Fruit fly (Drosophila melanogaster) whole organism, embryonic: ENCODE data around the gene Pde6.
A peak's percentile ranks its signal among the peaks of the same experiment; 100 is the strongest.

Source experiments
- Atf6 ChIP-seq: fragments of 200-800 bp; sonication (Bioruptor generic); IDR thresholded peaks from 2 replicates; pipeline ENCODE4 v1.3.6; 2022; ENCODE audit warnings: missing biosample characterization, missing genetic modification characterization
- CG10959 ChIP-seq: fragments of 200-800 bp; sonication (Bioruptor generic); IDR thresholded peaks from 2 replicates; pipeline ENCODE4 v1.3.6; 2022; ENCODE audit warnings: missing biosample characterization, missing genetic modification characterization
- CG10979 ChIP-seq: fragments of 200-800 bp; sonication (Bioruptor generic); optimal IDR thresholded peaks from 2 replicates; lab custom pipeline; 2018; ENCODE audit warnings: missing biosample characterization, mild to moderate bottlenecking, missing genetic modification characterization, moderate library complexity
- CG11085 ChIP-seq: fragments of 200-800 bp; sonication (Bioruptor generic); IDR thresholded peaks from 2 replicates; pipeline ENCODE4 v1.3.6; 2022; ENCODE audit warnings: missing biosample characterization, missing genetic modification characterization
- CG12071 ChIP-seq: fragments of 200-800 bp; sonication (Bioruptor generic); optimal IDR thresholded peaks from 3 replicates; lab custom pipeline; 2018; ENCODE audit warnings: missing biosample characterization, mild to moderate bottlenecking, missing genetic modification characterization
- CG13424 ChIP-seq: fragments of 200-800 bp; sonication (Bioruptor generic); optimal IDR thresholded peaks from 2 replicates; lab custom pipeline; 2019; ENCODE audit warnings: missing biosample characterization, mild to moderate bottlenecking, missing genetic modification characterization, moderate library complexity
- CG15696 ChIP-seq: fragments of 200-800 bp; sonication (Bioruptor generic); optimal IDR thresholded peaks from 2 replicates; lab custom pipeline; 2019; ENCODE audit warnings: missing biosample characterization, mild to moderate bottlenecking, missing genetic modification characterization, moderate library complexity
- CG1602 ChIP-seq: fragments of 200-800 bp; sonication (Bioruptor generic); optimal IDR thresholded peaks from 3 replicates; lab custom pipeline; 2016; ENCODE audit warnings: missing biosample characterization, missing genetic modification characterization
- CG16779 ChIP-seq: fragments of 200-800 bp; sonication (Bioruptor generic); IDR thresholded peaks from 2 replicates; pipeline ENCODE4 v1.3.6; 2022; ENCODE audit warnings: missing biosample characterization, missing genetic modification characterization
- CG18262 ChIP-seq: fragments of 200-800 bp; optimal IDR thresholded peaks from 3 replicates; lab custom pipeline; 2019; ENCODE audit warnings: missing biosample characterization, mild to moderate bottlenecking, missing genetic modification characterization, moderate library complexity
- CG2120 ChIP-seq: fragments of 200-800 bp; sonication (Bioruptor generic); optimal IDR thresholded peaks from 3 replicates; lab custom pipeline; 2016; ENCODE audit warnings: missing biosample characterization, missing genetic modification characterization
- CG2678 ChIP-seq: fragments of 200-800 bp; sonication (Bioruptor generic); optimal IDR thresholded peaks from 3 replicates; lab custom pipeline; 2019; ENCODE audit warnings: missing biosample characterization, mild to moderate bottlenecking, missing genetic modification characterization, moderate library complexity
- CG34224 ChIP-seq: fragments of 200-800 bp; sonication (Bioruptor generic); IDR thresholded peaks from 3 replicates; pipeline ENCODE4 v1.3.6; 2022; ENCODE audit warnings: missing biosample characterization, missing genetic modification characterization; ENCODE audit not compliant: partially characterized antibody
- CG3838 ChIP-seq: fragments of 200-800 bp; sonication (Bioruptor generic); optimal IDR thresholded peaks from 3 replicates; lab custom pipeline; 2016; ENCODE audit warnings: missing biosample characterization, missing genetic modification characterization
- CG6765 ChIP-seq: fragments of 200-800 bp; sonication (Bioruptor generic); optimal IDR thresholded peaks from 3 replicates; lab custom pipeline; 2017; ENCODE audit warnings: missing biosample characterization, mild to moderate bottlenecking, missing genetic modification characterization
- CG7987 ChIP-seq: fragments of 200-800 bp; sonication (Bioruptor generic); optimal IDR thresholded peaks from 2 replicates; lab custom pipeline; 2018; ENCODE audit warnings: missing biosample characterization, mild to moderate bottlenecking, missing genetic modification characterization, moderate library complexity
- CG9932 ChIP-seq: fragments of 200-800 bp; sonication (Bioruptor generic); IDR thresholded peaks from 2 replicates; pipeline ENCODE4 v1.3.6; 2022; ENCODE audit warnings: missing biosample characterization, missing genetic modification characterization
- Chrac-16 ChIP-seq: fragments of 200-800 bp; sonication (Bioruptor generic); optimal IDR thresholded peaks from 3 replicates; lab custom pipeline; 2016; ENCODE audit warnings: missing biosample characterization, missing genetic modification characterization
- CrebB ChIP-seq: fragments of 200-800 bp; sonication (Bioruptor generic); optimal IDR thresholded peaks from 3 replicates; lab custom pipeline; 2018; ENCODE audit warnings: missing biosample characterization, mild to moderate bottlenecking, missing genetic modification characterization
- Deaf1 ChIP-seq: fragments of 200-800 bp; optimal IDR thresholded peaks from 3 replicates; lab custom pipeline; 2019; ENCODE audit warnings: missing biosample characterization, mild to moderate bottlenecking, missing genetic modification characterization, moderate library complexity
- Dll ChIP-seq: fragments of 200-800 bp; sonication (Bioruptor generic); IDR thresholded peaks from 4 replicates; pipeline ENCODE4 v1.3.6; 2022; ENCODE audit warnings: missing biosample characterization, missing genetic modification characterization; ENCODE audit not compliant: partially characterized antibody
- E2f2 ChIP-seq: fragments of 200-800 bp; sonication (Bioruptor generic); IDR thresholded peaks from 2 replicates; pipeline ENCODE4 v1.3.6; 2022; ENCODE audit warnings: missing biosample characterization, missing genetic modification characterization
- Ets65A ChIP-seq: fragments of 200-800 bp; sonication (Bioruptor generic); peaks from one replicate; lab custom pipeline; 2016; ENCODE audit warnings: missing biosample characterization, missing genetic modification characterization
- Gug ChIP-seq: fragments of 200-800 bp; sonication (Bioruptor generic); IDR thresholded peaks from 4 replicates; pipeline ENCODE4 v1.3.6; 2022; ENCODE audit warnings: missing biosample characterization, missing genetic modification characterization
- Hand ChIP-seq: fragments of 200-800 bp; sonication (Bioruptor generic); optimal IDR thresholded peaks from 2 replicates; lab custom pipeline; 2017; ENCODE audit warnings: mild to moderate bottlenecking, missing biosample characterization, missing genetic modification reagents, missing genetic modification characterization
- Hey ChIP-seq: fragments of 200-800 bp; sonication (Bioruptor generic); optimal IDR thresholded peaks from 3 replicates; lab custom pipeline; 2018; ENCODE audit warnings: missing biosample characterization, mild to moderate bottlenecking, missing genetic modification characterization
- HmgZ ChIP-seq: fragments of 200-800 bp; sonication (Bioruptor generic); optimal IDR thresholded peaks from 2 replicates; lab custom pipeline; 2018; ENCODE audit warnings: missing biosample characterization, mild to moderate bottlenecking, missing genetic modification characterization
- Hr51 ChIP-seq, 2 experiments: fragments of 200-800 bp; sonication (Bioruptor generic); optimal IDR thresholded peaks; 2 replicates in 1 of 2; 3 replicates in 1 of 2; lab custom pipeline; 2016 to 2018; ENCODE audit warnings: missing biosample characterization in 2 of 2, missing genetic modification characterization in 2 of 2, mild to moderate bottlenecking in 1 of 2, moderate library complexity in 1 of 2
- Nf-YC ChIP-seq: fragments of 200-800 bp; optimal IDR thresholded peaks from 3 replicates; lab custom pipeline; 2019; ENCODE audit warnings: missing biosample characterization, mild to moderate bottlenecking, missing genetic modification characterization, moderate library complexity
- Oaz ChIP-seq: fragments of 200-800 bp; sonication (Bioruptor generic); IDR thresholded peaks from 2 replicates; pipeline ENCODE4 v1.3.6; 2022; ENCODE audit warnings: missing biosample characterization, missing genetic modification characterization
- Sry-β ChIP-seq: fragments of 200-800 bp; sonication (Bioruptor generic); optimal IDR thresholded peaks from 2 replicates; lab custom pipeline; 2018; ENCODE audit warnings: missing biosample characterization, mild to moderate bottlenecking, missing genetic modification characterization, moderate library complexity
- Ssrp ChIP-seq: fragments of 200-800 bp; sonication (Bioruptor generic); optimal IDR thresholded peaks from 2 replicates; lab custom pipeline; 2018; ENCODE audit warnings: missing biosample characterization, mild to moderate bottlenecking, missing genetic modification characterization, moderate library complexity
- Taf1 ChIP-seq: fragments of 200-800 bp; sonication (Bioruptor generic); IDR thresholded peaks from 2 replicates; pipeline ENCODE4 v1.3.6; 2022; ENCODE audit warnings: missing biosample characterization, missing genetic modification characterization
- Vsx1 ChIP-seq: fragments of 200-800 bp; sonication (Bioruptor generic); optimal IDR thresholded peaks from 2 replicates; lab custom pipeline; 2017; ENCODE audit warnings: missing biosample characterization, mild to moderate bottlenecking, missing genetic modification characterization, missing genetic modification reagents
- Xbp1 ChIP-seq: fragments of 200-800 bp; sonication (Bioruptor generic); optimal IDR thresholded peaks from 3 replicates; lab custom pipeline; 2016; ENCODE audit warnings: missing biosample characterization, mild to moderate bottlenecking, missing genetic modification characterization
- danr ChIP-seq: fragments of 200-800 bp; sonication (Bioruptor generic); IDR thresholded peaks from 2 replicates; pipeline ENCODE4 v1.3.6; 2022; ENCODE audit warnings: missing biosample characterization, missing genetic modification characterization
- ewg ChIP-seq: fragments of 200-800 bp; sonication (Bioruptor generic); optimal IDR thresholded peaks from 3 replicates; lab custom pipeline; 2017; ENCODE audit warnings: mild to moderate bottlenecking, missing biosample characterization, missing genetic modification reagents, missing genetic modification characterization
- gsb ChIP-seq: fragments of 200-800 bp; sonication (Bioruptor generic); IDR thresholded peaks from 2 replicates; pipeline ENCODE4 v1.3.6; 2022; ENCODE audit warnings: missing biosample characterization, missing genetic modification characterization
- gt ChIP-seq: fragments of 200-800 bp; sonication (Bioruptor generic); IDR thresholded peaks from 2 replicates; pipeline ENCODE4 v1.3.6; 2022; ENCODE audit warnings: missing biosample characterization, missing genetic modification characterization
- jigr1 ChIP-seq: fragments of 200-800 bp; sonication (Bioruptor generic); IDR thresholded peaks from 3 replicates; pipeline ENCODE4 v1.3.6; 2022; ENCODE audit warnings: missing biosample characterization, missing genetic modification characterization
- jing ChIP-seq: fragments of 200-800 bp; sonication (Bioruptor generic); optimal IDR thresholded peaks from 2 replicates; lab custom pipeline; 2018; ENCODE audit warnings: missing biosample characterization, mild to moderate bottlenecking, missing genetic modification characterization
- lov ChIP-seq, 2 experiments: fragments of 200-800 bp in 1 of 2; fragments of >200 bp in 1 of 2; sonication (Bioruptor generic) in 1 of 2; IDR thresholded peaks in 1 of 2; optimal IDR thresholded peaks in 1 of 2; 2 replicates in 1 of 2; 3 replicates in 1 of 2; pipeline versions ENCODE4 v1.3.6 to Lab custom; 2017 to 2022; ENCODE audit warnings: missing biosample characterization in 1 of 2, missing genetic modification characterization in 1 of 2
- nau ChIP-seq: fragments of 200-800 bp; sonication (Bioruptor generic); optimal IDR thresholded peaks from 3 replicates; lab custom pipeline; 2017; ENCODE audit warnings: missing biosample characterization, mild to moderate bottlenecking, missing genetic modification characterization, missing genetic modification reagents
- sc ChIP-seq, 3 experiments: fragments of >200 bp in 2 of 3; fragments of 200-800 bp in 1 of 3; sonication (Bioruptor generic) in 1 of 3; optimal IDR thresholded peaks; 2 replicates in 2 of 3; 3 replicates in 1 of 3; lab custom pipeline; 2017; ENCODE audit warnings: mild to moderate bottlenecking in 1 of 3, missing biosample characterization in 1 of 3, missing genetic modification characterization in 1 of 3, missing genetic modification reagents in 1 of 3
- slbo ChIP-seq: fragments of 200-800 bp; sonication (Bioruptor generic); IDR thresholded peaks from 2 replicates; pipeline ENCODE4 v1.3.6; 2022; ENCODE audit warnings: missing biosample characterization, missing genetic modification characterization
- slp2 ChIP-seq: fragments of 200-800 bp; sonication (Bioruptor generic); optimal IDR thresholded peaks from 2 replicates; lab custom pipeline; 2016; ENCODE audit warnings: missing biosample characterization, missing genetic modification characterization
- sqz ChIP-seq: fragments of 200-800 bp; sonication (Bioruptor generic); optimal IDR thresholded peaks from 3 replicates; lab custom pipeline; 2018; ENCODE audit warnings: missing biosample characterization, mild to moderate bottlenecking, missing genetic modification characterization
- stc ChIP-seq: fragments of 200-800 bp; sonication (Bioruptor generic); IDR thresholded peaks from 2 replicates; pipeline ENCODE4 v1.3.6; 2022; ENCODE audit warnings: missing biosample characterization, missing genetic modification characterization
- ttk ChIP-seq: fragments of 200-800 bp; sonication (Bioruptor generic); IDR thresholded peaks from 2 replicates; pipeline ENCODE4 v2.1.2; 2022; ENCODE audit warnings: missing biosample characterization, missing genetic modification characterization
- vfl ChIP-seq: fragments of 200-800 bp; sonication (Bioruptor generic); optimal IDR thresholded peaks from 2 replicates; lab custom pipeline; 2016; ENCODE audit warnings: missing biosample characterization, missing genetic modification characterization

Gene Pde6

DNA sequence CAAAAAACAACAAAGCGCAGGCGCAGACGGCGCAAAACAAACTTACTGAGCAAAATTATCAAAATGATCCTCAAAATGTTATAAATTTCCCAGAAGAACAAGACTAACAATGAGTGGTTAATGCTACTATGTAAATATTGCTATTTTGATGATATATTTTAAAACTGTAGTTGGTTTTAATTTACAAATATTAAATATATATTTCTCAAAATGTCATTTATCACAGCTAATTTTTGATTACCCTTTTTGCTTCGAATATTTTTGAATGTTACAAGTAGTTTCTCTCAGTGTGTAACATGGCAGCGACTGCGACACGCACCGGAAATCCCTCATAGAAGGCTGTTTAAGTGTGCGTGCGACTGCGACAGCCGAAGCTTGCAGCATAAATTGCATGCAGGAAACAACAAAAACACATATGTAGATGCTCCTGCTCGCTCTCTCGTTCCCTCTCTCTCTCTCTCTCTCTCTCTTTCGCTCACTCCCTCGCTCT lies 39.9 kb upstream of the Pde6 start (continued):
- TF ChIP-seq jigr1 (GFP tag; lab: Robert Waterston, UW) (no peak), danr (GFP tag; lab: Robert Waterston, UW) (no peak), CG34224 (GFP tag; lab: Robert Waterston, UW) (no peak), CG7987 (GFP tag; lab: Kevin White, UChicago) (no peak), Dll (GFP tag; lab: Robert Waterston, UW) (no peak), CG2678 (peak; percentile 45), Atf6 (GFP tag; lab: Robert Waterston, UW) (no peak), Deaf1 (tag; lab: Kevin White, UChicago) (no peak), nau (GFP tag; lab: Kevin White, UChicago) (peak; percentile 5), CG15696 (tag; lab: Kevin White, UChicago) (peak; percentile 0), Hey (tag; lab: Kevin White, UChicago) (no peak), ttk (no peak), sqz (GFP tag; lab: Kevin White, UChicago) (no peak), HmgZ (tag; lab: Kevin White, UChicago) (no peak), CG16779 (GFP tag; lab: Robert Waterston, UW) (no peak), Ets65A (GFP tag; lab: Kevin White, UChicago) (peak; percentile 85), CG13424 (tag; lab: Kevin White, UChicago) (peak; percentile 35), Vsx1 (GFP tag; lab: Kevin White, UChicago) (no peak), sc (optimal IDR thresholded peaks at IDR 0.05; lab: Kevin White, UChicago) (no peak), sc (GFP tag; optimal IDR thresholded peaks at IDR 0.05; lab: Kevin White, UChicago) (no peak), CG3838 (GFP tag; lab: Kevin White, UChicago) (no peak), Taf1 (GFP tag; lab: Robert Waterston, UW) (no peak), Hr51 (GFP tag; optimal IDR thresholded peaks at IDR 0.05; lab: Kevin White, UChicago) (peak in 1 of 2 experiments; percentile 53), gt (GFP tag; lab: Robert Waterston, UW) (no peak), E2f2 (GFP tag; lab: Robert Waterston, UW) (0 out of 2 replicates have a peak, but pooled peaks have one; percentile 11), slbo (GFP tag; lab: Robert Waterston, UW) (no peak), ewg (GFP tag; lab: Kevin White, UChicago) (peak; percentile 45), CG12071 (GFP tag; lab: Kevin White, UChicago) (no peak), gsb (GFP tag; lab: Robert Waterston, UW) (no peak), Oaz (GFP tag; lab: Robert Waterston, UW) (no peak), CG6765 (GFP tag; lab: Kevin White, UChicago) (no peak), Xbp1 (GFP tag; lab: Kevin White, UChicago) (peak; percentile 28), slp2 (no peak), CG11085 (no peak), Chrac-16 (GFP tag; lab: Kevin White, UChicago) (no peak), CG1602 (GFP tag; lab: Kevin White, UChicago) (peak; percentile 22), Hand (GFP tag; lab: Kevin White, UChicago) (no peak), Ssrp (tag; lab: Kevin White, UChicago) (peak; percentile 44), CG10979 (tag; lab: Kevin White, UChicago) (peak; percentile 71), CG18262 (tag; lab: Kevin White, UChicago) (peak; percentile 73), stc (GFP tag; lab: Robert Waterston, UW) (peak; percentile 40; the same call in 1 of the 2 replicates), CG10959 (GFP tag; lab: Robert Waterston, UW) (no peak), CrebB (tag; lab: Kevin White, UChicago) (no peak), Nf-YC (tag; lab: Kevin White, UChicago) (no peak), CG9932 (GFP tag; lab: Robert Waterston, UW) (no peak), jing (GFP tag; lab: Kevin White, UChicago) (no peak), vfl (GFP tag; lab: Kevin White, UChicago) (no peak), Gug (GFP tag; lab: Robert Waterston, UW) (no peak), CG2120 (GFP tag; lab: Kevin White, UChicago) (no peak), lov (optimal IDR thresholded peaks at IDR 0.05; lab: Kevin White, UChicago) (no peak), lov (GFP tag; IDR thresholded peaks at IDR 0.05; lab: Robert Waterston, UW) (no peak), Sry-β (GFP tag; lab: Kevin White, UChicago) (no peak)
